Worm (Caenorhabditis elegans) whole organism, early embryonic: ENCODE measurements around the gene R09H10.2.
"Not testable (repeated sequence)": the region's sequence is repeated elsewhere in the genome, so short reads cannot be mapped to it uniquely, and the experiment has no call there.

Experiments
- B0310.2 ChIP-seq: sonication (generic microtip); optimal IDR thresholded peaks from 2 replicates; lab custom pipeline; 2016; ENCODE audit warnings: mild to moderate bottlenecking, missing genetic modification characterization, missing compliant biosample characterization
- F13C5.2 ChIP-seq: sonication (generic microtip); optimal IDR thresholded peaks from 2 replicates; lab custom pipeline; 2017; ENCODE audit warnings: mild to moderate bottlenecking, missing genetic modification characterization, inconsistent platforms, missing compliant biosample characterization
- ama-1 ChIP-seq: fragments of 150-350 bp; optimal IDR thresholded peaks from 2 replicates; lab custom pipeline; 2014
- ceh-13 ChIP-seq: fragments of 200-800 bp; sonication (Bioruptor generic); optimal IDR thresholded peaks from 2 replicates; lab custom pipeline; 2018; ENCODE audit warnings: mild to moderate bottlenecking, missing genetic modification characterization, missing compliant biosample characterization
- ceh-36 ChIP-seq: sonication (generic microtip); optimal IDR thresholded peaks from 2 replicates; lab custom pipeline; 2016; ENCODE audit warnings: missing genetic modification characterization, inconsistent platforms, missing compliant biosample characterization
- ets-7 ChIP-seq: sonication (generic microtip); optimal IDR thresholded peaks from 2 replicates; lab custom pipeline; 2016; ENCODE audit warnings: missing genotype, missing genetic modification characterization, missing compliant biosample characterization
- flt-1 ChIP-seq: fragments of 200-800 bp; sonication (Bioruptor generic); IDR thresholded peaks from 2 replicates; pipeline ENCODE4 v1.3.6; 2022; ENCODE audit warnings: missing genetic modification characterization, missing compliant biosample characterization
- hmbx-1 ChIP-seq: sonication (generic microtip); optimal IDR thresholded peaks from 2 replicates; lab custom pipeline; 2016; ENCODE audit warnings: mild to moderate bottlenecking, missing genetic modification characterization, missing compliant biosample characterization
- hmg-4 ChIP-seq: fragments of 200-800 bp; sonication (Bioruptor generic); optimal IDR thresholded peaks from 2 replicates; lab custom pipeline; 2018; ENCODE audit warnings: mild to moderate bottlenecking, missing genetic modification characterization, missing compliant biosample characterization
- hnd-1 ChIP-seq: sonication (generic microtip); optimal IDR thresholded peaks from 2 replicates; lab custom pipeline; 2016; ENCODE audit warnings: missing genetic modification characterization, missing compliant biosample characterization
- scrt-1 ChIP-seq: fragments of 200-800 bp; sonication (Bioruptor generic); IDR thresholded peaks from 2 replicates; pipeline ENCODE4 v1.3.6; 2022; ENCODE audit warnings: missing genetic modification characterization, missing compliant biosample characterization
- tbx-11 ChIP-seq: fragments of 200-800 bp; sonication (Bioruptor generic); IDR thresholded peaks from 2 replicates; pipeline ENCODE4 v1.3.6; 2022; ENCODE audit warnings: missing genetic modification characterization, missing compliant biosample characterization
- tbx-37 ChIP-seq: fragments of 200-800 bp; sonication (Bioruptor generic); conservative IDR thresholded peaks from 2 replicates; pipeline ENCODE4 v1.3.6; 2022; ENCODE audit warnings: missing genetic modification reagents, missing genetic modification characterization, missing compliant biosample characterization
- tra-4 ChIP-seq: sonication (generic microtip); optimal IDR thresholded peaks from 2 replicates; lab custom pipeline; 2017; ENCODE audit warnings: missing genetic modification characterization, missing compliant biosample characterization

R09H10.2 gene

DNA sequence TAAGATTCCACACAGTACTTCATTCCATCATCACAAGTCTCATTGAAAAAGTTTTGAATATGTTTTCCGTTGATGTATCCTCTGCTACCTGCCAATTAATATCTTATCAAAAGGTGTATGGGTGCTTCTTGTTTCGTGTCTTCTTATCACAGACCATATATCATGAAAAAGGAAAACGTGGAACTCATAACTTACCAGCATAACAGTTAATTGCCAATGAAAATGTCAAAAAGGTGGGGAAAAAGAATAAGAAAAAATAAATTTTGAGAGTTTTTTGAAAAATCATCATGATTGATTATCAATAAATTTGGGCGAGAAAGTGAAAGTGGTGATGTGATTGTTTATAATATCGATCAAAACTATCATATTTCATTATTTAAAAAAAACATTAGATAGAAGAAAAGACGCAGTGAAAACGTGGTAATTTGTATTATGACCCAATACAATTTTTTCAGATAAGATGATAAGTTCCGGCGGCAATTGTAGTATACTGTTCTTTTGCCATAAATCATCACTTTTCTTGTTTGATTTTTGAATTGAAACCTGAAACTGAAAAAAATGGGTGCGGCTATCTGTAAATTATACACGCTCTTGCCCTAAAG lies 28.3 kb downstream of the R09H10.2 start, which contains the start of gene F56C4.4:
Gene F56C4.4 (minus strand): TSS at position 315 of the 602 bp plus-strand sequence.
- TF ChIP-seq ets-7 (tag; lab: Kevin White, UChicago) (no peak), hnd-1 (tag; lab: Kevin White, UChicago) (no peak), hmbx-1 (tag; lab: Kevin White, UChicago) (no peak), ama-1 (lab: Kevin White, UChicago) (no peak), scrt-1 (GFP tag; lab: Robert Waterston, UW) (no peak), ceh-36 (tag; lab: Kevin White, UChicago) (no peak)

DNA sequence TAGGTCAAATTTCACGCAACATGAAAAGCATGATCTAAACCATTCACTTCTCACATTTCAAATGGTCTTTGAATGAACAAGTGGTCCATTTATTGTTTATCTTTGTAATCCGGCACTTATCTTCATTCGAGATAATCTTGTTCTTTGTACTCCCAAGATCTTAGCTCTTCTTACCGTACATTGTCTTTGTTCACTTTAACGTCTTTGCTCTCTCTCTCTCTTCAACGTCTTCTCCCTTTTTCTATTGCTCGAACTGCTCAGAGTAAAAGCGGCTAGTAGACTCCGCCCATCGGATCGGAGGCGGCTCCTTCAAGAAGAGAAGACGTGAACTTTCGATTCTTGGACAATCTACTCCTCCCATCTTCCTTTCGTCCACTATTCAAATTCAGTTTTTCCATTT lies 33.9 kb downstream of the R09H10.2 start, which contains the start of gene F56C4.1:
Gene F56C4.1 (plus strand): TSS at position 301 of the 400 bp plus-strand sequence.
- TF ChIP-seq scrt-1 (GFP tag; lab: Robert Waterston, UW) (no peak), ama-1 (lab: Kevin White, UChicago) (no peak), ceh-36 (tag; lab: Kevin White, UChicago) (no peak), flt-1 (GFP tag; lab: Robert Waterston, UW) (no peak), tbx-11 (no peak), ets-7 (tag; lab: Kevin White, UChicago) (no peak), tra-4 (tag; lab: Kevin White, UChicago) (no peak), ceh-13 (no peak), B0310.2 (tag; lab: Kevin White, UChicago) (no peak), tbx-37 (GFP tag; lab: Robert Waterston, UW) (no peak), F13C5.2 (no peak)

DNA sequence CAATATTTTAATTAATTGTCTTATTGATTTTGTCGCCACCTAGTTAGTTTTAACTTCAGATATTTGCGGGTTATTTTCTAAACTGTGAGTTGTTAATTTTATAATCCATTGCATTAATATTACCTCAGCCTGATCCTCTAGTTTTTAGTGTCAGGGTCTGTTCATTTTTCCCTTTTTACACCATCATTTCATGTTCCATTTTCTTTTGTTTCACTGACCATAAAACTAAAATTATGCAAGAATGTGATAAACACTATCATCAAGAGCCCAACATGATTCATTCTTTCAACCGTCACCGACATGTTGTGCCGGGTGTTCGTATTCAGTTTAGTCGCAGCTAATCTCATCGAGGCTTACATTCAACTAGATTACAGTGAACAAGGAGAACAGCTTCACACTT lies 36.2 kb downstream of the R09H10.2 start, which contains the start of gene F56C4.2:
Gene F56C4.2 (plus strand): TSS at position 301 of the 400 bp plus-strand sequence.
- no peak for TF ChIP-seq tbx-37 (GFP tag; lab: Robert Waterston, UW)
- no peak for TF ChIP-seq ceh-36 (tag; lab: Kevin White, UChicago)
- TF ChIP-seq B0310.2 (tag; lab: Kevin White, UChicago), result no peak
- TF ChIP-seq hmg-4 (GFP tag; lab: Kevin White, UChicago), result no peak
- TF ChIP-seq hnd-1 (tag; lab: Kevin White, UChicago), result no peak

DNA sequence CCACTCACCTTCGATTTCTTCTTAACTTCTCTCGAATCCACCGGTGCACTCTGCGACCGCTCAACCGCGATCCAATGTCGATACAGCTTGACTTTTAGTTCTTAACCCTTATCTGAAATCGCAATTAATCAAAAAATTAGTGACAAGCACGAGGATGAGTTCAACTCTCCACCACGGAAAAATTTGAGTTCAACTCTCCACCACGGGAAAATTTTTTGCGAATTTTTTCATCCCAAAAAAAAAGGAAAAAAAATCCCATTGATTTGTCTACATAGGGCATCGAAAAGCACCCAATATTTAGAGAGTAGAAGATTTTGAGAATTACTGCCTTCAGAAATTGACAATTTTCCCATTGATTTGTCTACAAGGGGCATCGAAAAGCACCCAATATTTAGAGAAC lies 51.3 kb downstream of the R09H10.2 start, which contains the start of gene glb-19:
Gene glb-19 (minus strand): TSS at position 101 of the 400 bp plus-strand sequence.
- not testable (repeated sequence) for TF ChIP-seq B0310.2 (tag; lab: Kevin White, UChicago); tbx-37 (GFP tag; lab: Robert Waterston, UW); ets-7 (tag; lab: Kevin White, UChicago)
